Fruit fly (Drosophila melanogaster) whole organism, larva: ENCODE results near the gene D.

ENCODE experiments used
- noc ChIP-seq: fragments of 200-800 bp; sonication (Bioruptor generic); optimal IDR thresholded peaks from 3 replicates; lab custom pipeline; 2019; ENCODE audit warnings: missing biosample characterization, mild to moderate bottlenecking, missing genetic modification characterization, moderate library complexity

Gene D

dm6 chr3L:14198216-14198615 is 19.8 kb upstream of the D start:
- no peak for TF ChIP-seq noc (tag; lab: Kevin White, UChicago)

dm6 chr3L:14195714-14196113 is 17.3 kb upstream of the D start:
- TF ChIP-seq noc (tag; lab: Kevin White, UChicago): no peak

dm6 chr3L:14193962-14194503 is 15.6 kb upstream of the D start:
- no peak for TF ChIP-seq noc (tag; lab: Kevin White, UChicago)

- no peak for TF ChIP-seq noc (tag; lab: Kevin White, UChicago)
Observed at dm6 chr3L:14191476-14191752, 13.0 kb upstream of the D start.

dm6 chr3L:14190625-14191475 is 12.4 kb upstream of the D start, which contains the start of gene nuf:
nuf (plus strand) TSS chr3L:14190870.
- peak; percentile 19 for TF ChIP-seq noc (tag; lab: Kevin White, UChicago)

dm6 chr3L:14189957-14190624 is 11.7 kb upstream of the D start:
- no peak for TF ChIP-seq noc (tag; lab: Kevin White, UChicago)

- TF ChIP-seq noc (tag; lab: Kevin White, UChicago): no peak
Observed at dm6 chr3L:14189431-14189830, 11.0 kb upstream of the D start, which contains the start of gene nan. nan (minus strand) TSS chr3L:14189648.

- no peak for TF ChIP-seq noc (tag; lab: Kevin White, UChicago)
Observed at dm6 chr3L:14185049-14185448, 6.6 kb upstream of the D start.

- no peak for TF ChIP-seq noc (tag; lab: Kevin White, UChicago)
Observed at dm6 chr3L:14177476-14178179, 792 bp downstream of the D start.

- peak; percentile 71 for TF ChIP-seq noc (tag; lab: Kevin White, UChicago)
Observed at dm6 chr3L:14174197-14174596, 4.2 kb downstream of the D start.

dm6 chr3L:14173325-14173724 is 5.1 kb downstream of the D start:
- TF ChIP-seq noc (tag; lab: Kevin White, UChicago): no peak

- TF ChIP-seq noc (tag; lab: Kevin White, UChicago): no peak
Observed at dm6 chr3L:14172174-14172940, 6.1 kb downstream of the D start.

- TF ChIP-seq noc (tag; lab: Kevin White, UChicago): no peak
Observed at dm6 chr3L:14170531-14170930, 7.9 kb downstream of the D start.

dm6 chr3L:14167917-14168316 is 10.5 kb downstream of the D start:
- no peak for TF ChIP-seq noc (tag; lab: Kevin White, UChicago)

- no peak for TF ChIP-seq noc (tag; lab: Kevin White, UChicago)
Observed at dm6 chr3L:14166271-14166670, 12.1 kb downstream of the D start.
